Fruit fly (Drosophila melanogaster): Measurements from ENCODE around the gene BicD.

BicD gene

DNA sequence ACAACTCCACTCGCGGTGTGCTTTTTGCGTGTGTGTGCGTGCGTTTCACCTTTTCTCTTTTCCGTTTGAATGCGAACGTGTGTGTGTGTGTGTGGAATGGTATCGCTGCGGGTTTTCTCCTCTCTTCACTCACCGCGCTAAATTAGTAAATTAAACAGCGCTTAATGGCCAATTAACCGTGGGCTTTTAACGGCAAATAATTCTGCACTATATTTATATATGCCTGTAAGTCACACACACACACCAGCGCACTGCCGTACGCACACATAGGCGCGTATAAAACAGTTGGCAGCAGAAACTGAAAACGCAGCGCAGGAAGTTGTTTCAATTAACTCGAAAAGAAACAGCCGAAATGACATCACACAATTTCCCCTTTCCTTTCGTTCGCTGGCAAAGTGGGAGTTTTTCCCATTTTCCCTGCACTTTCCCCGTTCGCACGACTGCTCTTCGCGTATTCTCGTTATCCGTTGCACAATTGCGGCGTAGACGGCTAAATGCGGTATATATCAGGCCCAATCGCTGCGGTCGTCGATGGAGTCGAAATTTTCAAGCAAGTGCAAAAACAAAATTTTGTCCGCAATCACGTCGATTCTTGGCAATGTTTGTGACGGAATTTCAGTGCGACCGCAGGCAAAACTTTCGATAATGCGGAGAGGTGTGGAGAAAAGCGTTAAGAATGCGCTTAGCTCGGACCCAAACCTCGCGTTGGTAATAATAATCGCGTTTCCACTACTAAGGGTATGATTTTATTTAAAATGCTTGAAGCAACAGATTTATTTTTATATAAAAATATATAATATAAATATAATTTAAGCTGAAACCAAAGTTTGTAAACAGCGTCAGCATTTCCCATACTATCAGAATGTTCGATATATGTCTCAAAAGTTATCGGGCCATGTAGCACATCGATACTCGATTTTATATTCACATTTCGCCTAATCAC, at the start of gene BicD:
TSS of gene BicD (minus strand) at position 634 of the 943 bp plus-strand sequence.
- no peak for TF ChIP-seq Dll (optimal IDR thresholded peaks at IDR 0.05)
- no peak for TF ChIP-seq usp (GFP tag; optimal IDR thresholded peaks at IDR 0.05)
- TF ChIP-seq CG8478 (optimal IDR thresholded peaks at IDR 0.05): no peak
- TF ChIP-seq EcR (GFP tag; optimal IDR thresholded peaks at IDR 0.05): no peak
- TF ChIP-seq psq (optimal IDR thresholded peaks at IDR 0.05): no peak
- no peak for TF ChIP-seq pan (optimal IDR thresholded peaks at IDR 0.05)

DNA sequence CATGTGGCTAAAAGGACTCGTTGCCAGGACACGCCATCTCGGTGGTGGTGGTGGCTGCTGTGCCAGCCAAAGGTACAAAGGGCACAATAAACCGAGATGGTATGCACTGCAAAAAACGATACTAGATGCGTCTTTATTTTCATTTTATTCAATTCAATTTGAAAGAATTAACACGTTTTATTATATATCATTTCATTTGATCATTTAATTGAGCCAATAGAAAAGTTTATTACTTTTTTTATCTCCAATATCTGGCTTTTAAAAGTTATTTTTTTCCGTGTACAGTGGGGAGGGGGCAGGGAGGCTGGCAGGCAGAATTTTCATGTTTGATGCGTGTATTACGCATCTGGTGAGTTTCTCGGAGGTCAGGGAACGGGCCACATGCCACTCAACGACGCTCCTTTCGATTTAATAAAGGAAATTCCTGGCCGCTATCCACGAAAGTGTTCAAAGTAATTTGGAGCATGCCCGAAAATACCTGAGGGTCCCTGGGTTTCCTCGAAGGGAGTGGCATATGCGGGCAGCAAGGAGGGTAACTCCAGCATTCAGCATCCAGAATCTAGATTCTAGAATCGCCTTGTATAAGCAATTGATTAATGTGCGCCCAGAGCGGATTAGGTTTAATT, 41.2 kb upstream of the BicD start:
- TF ChIP-seq CG8478 (optimal IDR thresholded peaks at IDR 0.05): no peak
- no peak for TF ChIP-seq pan (optimal IDR thresholded peaks at IDR 0.05)
- no peak for TF ChIP-seq Dll (optimal IDR thresholded peaks at IDR 0.05)
- TF ChIP-seq psq (optimal IDR thresholded peaks at IDR 0.05): no peak
- TF ChIP-seq EcR (GFP tag; optimal IDR thresholded peaks at IDR 0.05): no peak
- TF ChIP-seq usp (GFP tag; optimal IDR thresholded peaks at IDR 0.05): no peak

DNA sequence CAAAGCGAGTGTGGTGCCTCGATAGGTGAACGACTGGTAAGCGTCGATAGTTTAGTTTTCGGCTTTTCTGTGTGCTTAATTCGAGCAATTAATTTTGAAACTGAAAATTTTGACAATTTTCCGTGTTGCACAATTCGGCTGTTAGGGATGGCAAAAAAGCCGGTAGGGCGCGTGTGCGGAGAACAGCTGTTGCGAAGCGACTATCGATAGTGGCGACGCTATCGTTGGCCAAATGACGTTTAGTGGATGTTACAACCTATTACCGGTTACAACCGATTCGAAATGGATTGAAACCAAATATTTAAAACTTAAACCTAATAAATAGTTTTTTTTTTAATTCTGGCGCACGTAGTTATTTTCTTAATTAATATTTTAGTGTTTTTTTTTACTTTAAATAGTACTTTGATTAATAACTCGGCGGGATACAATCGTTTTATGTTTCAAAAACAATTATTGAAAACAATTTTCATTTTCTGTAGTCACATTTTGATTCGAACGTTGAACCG, 28.0 kb upstream of the BicD start, which contains the start of the genes mEFTs and Dhc36C:
TSS of gene mEFTs (minus strand) at position 161 of the 506 bp plus-strand sequence.
TSS of gene Dhc36C (plus strand) at position 456 of the 506 bp plus-strand sequence.
- no peak for TF ChIP-seq EcR (GFP tag; optimal IDR thresholded peaks at IDR 0.05)
- TF ChIP-seq usp (GFP tag; optimal IDR thresholded peaks at IDR 0.05): no peak
- TF ChIP-seq Dll (optimal IDR thresholded peaks at IDR 0.05): no peak
- no peak for TF ChIP-seq CG8478 (optimal IDR thresholded peaks at IDR 0.05)
- TF ChIP-seq psq (optimal IDR thresholded peaks at IDR 0.05): no peak
- no peak for TF ChIP-seq pan (optimal IDR thresholded peaks at IDR 0.05)

DNA sequence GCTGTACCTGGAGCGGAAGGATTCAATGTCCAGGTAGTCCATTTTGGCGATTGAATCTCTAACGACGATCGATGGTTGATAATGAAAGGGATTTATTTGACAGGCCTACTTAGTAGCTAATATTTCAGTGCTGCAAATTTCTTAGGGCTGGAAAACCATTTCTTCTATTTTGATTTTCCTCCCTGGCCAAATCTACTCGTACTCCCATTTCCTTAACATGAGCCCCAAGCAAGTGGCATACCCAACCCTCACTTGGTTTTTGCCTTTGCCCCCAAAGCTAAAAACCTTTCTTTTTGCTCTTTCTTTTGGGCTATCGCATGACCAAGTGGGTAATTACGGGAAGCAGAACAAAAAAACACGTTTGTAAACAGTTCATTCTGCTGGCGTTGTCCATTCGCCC, 25.7 kb upstream of the BicD start, which contains the start of gene CG15142:
TSS of gene CG15142 (minus strand) at position 101 of the 400 bp plus-strand sequence.
- TF ChIP-seq psq (optimal IDR thresholded peaks at IDR 0.05) (no peak), CG8478 (optimal IDR thresholded peaks at IDR 0.05) (no peak), Dll (optimal IDR thresholded peaks at IDR 0.05) (no peak), pan (optimal IDR thresholded peaks at IDR 0.05) (no peak)

DNA sequence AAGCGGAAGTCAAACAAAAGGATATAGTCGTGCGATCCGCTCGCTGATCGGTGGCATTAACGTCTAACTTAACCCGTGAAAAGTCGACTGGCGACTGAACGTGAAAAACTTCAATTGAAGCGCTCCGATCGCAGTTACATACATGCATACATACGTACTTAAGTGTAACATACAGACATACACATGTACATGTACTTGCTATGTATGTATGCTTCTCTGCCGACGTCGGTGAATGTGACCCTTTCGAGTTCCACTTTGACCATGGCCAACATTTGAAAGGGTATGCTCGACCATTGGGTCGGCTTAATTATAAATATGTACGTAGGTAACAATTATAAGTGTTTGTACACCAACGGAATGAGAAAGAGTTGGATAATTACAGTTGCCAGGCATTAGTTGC, 24.1 kb upstream of the BicD start, which contains the start of gene qua:
TSS of gene qua (minus strand) at position 101 of the 400 bp plus-strand sequence.
- TF ChIP-seq psq (optimal IDR thresholded peaks at IDR 0.05) (no peak), pan (optimal IDR thresholded peaks at IDR 0.05) (peak; percentile 47)

DNA sequence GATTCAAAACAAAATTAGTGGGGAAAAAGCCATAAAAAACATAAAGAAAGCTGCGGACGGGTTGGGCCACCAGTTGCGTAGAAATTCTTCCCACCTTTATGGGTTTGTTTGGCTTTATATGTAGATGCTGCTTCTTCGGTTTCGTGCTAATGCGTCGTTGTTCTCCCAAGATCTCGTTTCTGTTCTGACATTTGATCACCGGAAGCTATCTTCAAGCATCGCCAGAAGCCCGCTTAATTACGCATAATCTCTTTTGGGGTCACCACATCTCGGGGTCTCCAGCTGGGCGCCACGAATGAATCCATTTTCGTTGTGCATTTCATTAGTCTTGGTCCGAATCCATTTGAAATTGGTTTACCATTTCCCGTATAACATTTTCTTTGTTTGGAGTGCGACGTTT, 22.7 kb upstream of the BicD start:
- no peak for TF ChIP-seq psq (optimal IDR thresholded peaks at IDR 0.05)
- TF ChIP-seq EcR (GFP tag; optimal IDR thresholded peaks at IDR 0.05): no peak
- no peak for TF ChIP-seq pan (optimal IDR thresholded peaks at IDR 0.05)
- no peak for TF ChIP-seq CG8478 (optimal IDR thresholded peaks at IDR 0.05)
- TF ChIP-seq usp (GFP tag; optimal IDR thresholded peaks at IDR 0.05): no peak
- TF ChIP-seq Dll (optimal IDR thresholded peaks at IDR 0.05): no peak

DNA sequence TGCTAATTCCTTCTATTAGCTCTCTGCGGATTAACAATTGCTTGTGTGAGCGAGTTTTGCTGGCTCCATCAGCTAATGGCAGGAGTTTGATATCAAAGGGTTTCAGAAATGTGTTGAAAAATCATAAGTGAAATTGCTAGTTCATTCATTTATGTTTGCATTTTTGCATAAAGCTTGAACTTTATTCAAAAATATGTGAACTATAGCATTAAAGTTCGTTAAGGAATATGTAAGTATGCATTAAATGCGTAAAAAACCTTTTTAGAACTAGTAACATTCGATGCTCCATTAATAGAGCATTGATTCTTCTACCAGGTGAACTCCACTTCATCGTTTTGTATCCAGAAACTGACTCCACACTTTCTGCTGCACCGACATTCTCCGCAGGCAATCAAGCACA, 19.7 kb upstream of the BicD start:
- TF ChIP-seq pan (optimal IDR thresholded peaks at IDR 0.05) (no peak), psq (optimal IDR thresholded peaks at IDR 0.05) (no peak), CG8478 (optimal IDR thresholded peaks at IDR 0.05) (no peak), Dll (optimal IDR thresholded peaks at IDR 0.05) (no peak), usp (GFP tag; optimal IDR thresholded peaks at IDR 0.05) (no peak), EcR (GFP tag; optimal IDR thresholded peaks at IDR 0.05) (no peak)

DNA sequence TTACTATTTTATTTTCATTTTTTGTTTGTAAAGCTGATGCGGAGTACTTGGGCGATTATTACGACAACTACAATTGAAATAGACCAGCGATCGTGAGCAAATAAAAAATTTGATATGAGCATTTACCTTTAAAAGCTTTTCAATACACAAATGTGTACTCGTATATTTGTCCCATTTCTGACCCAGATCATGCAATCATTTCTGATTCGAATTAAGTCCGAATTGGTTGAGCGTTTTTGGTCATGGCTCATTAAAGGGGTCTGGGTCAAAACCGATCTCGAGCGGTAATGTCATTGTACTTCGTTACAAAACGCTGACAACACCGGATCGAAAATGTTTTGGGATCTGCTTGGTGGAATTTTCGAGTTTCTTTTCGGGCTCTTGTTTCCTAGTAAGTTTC, 13.2 kb upstream of the BicD start, which contains the start of gene CG43220:
TSS of gene CG43220 (plus strand) at position 301 of the 400 bp plus-strand sequence.
- TF ChIP-seq psq (optimal IDR thresholded peaks at IDR 0.05) (no peak), CG8478 (optimal IDR thresholded peaks at IDR 0.05) (no peak), Dll (optimal IDR thresholded peaks at IDR 0.05) (no peak), pan (optimal IDR thresholded peaks at IDR 0.05) (no peak), usp (GFP tag; optimal IDR thresholded peaks at IDR 0.05) (no peak), EcR (GFP tag; optimal IDR thresholded peaks at IDR 0.05) (no peak)

DNA sequence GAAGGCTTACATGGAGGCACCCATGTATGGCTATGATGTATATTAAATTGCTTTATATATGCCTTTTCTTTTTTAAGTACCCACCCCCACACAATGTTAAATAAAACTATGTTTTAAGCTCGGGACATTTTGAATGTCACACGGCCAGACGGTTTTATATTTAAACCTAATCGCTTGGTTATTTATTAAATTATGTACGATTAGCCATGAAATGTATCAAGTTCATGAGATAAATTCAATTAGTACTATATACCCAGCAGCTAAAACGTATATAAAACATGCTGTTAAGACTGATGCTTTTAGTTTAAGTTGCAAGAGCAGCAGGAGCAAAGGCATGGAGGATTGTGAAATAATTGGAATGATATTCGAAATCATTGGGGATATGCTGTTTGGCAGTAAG, 12.4 kb upstream of the BicD start, which contains the start of the genes CG43221 and CG43645:
TSS of gene CG43221 (plus strand) at position 301 of the 400 bp plus-strand sequence.
TSS of gene CG43645 (plus strand) at position 301 of the 400 bp plus-strand sequence.
- no peak for TF ChIP-seq pan (optimal IDR thresholded peaks at IDR 0.05)
- TF ChIP-seq EcR (GFP tag; optimal IDR thresholded peaks at IDR 0.05): no peak
- no peak for TF ChIP-seq usp (GFP tag; optimal IDR thresholded peaks at IDR 0.05)
- TF ChIP-seq psq (optimal IDR thresholded peaks at IDR 0.05): no peak
- TF ChIP-seq CG8478 (optimal IDR thresholded peaks at IDR 0.05): no peak
- TF ChIP-seq Dll (optimal IDR thresholded peaks at IDR 0.05): no peak

DNA sequence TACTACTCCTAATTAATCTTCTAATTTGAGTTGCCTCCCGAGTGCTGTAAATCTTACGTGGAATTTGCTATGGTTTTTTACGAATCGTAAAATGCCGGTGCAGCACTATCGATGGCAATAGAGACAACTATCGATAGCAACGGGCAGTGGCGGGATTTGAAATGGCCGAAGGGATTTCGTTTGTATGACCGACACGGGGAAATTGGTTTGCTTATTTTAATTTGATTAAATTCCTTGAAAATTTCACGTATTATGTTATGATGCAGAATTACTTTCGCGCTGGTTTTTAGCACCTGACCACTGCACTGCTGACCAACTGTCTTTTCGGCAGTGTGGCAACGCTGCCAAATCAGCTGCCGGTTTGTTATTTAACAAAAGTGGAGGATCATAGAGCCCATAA, 11.2 kb upstream of the BicD start, which contains the start of the genes GCS2beta and CG5131:
TSS of gene GCS2beta (minus strand) at position 134 of the 400 bp plus-strand sequence.
TSS of gene CG5131 (plus strand) at position 328 of the 400 bp plus-strand sequence.
- TF ChIP-seq psq (optimal IDR thresholded peaks at IDR 0.05): no peak
- TF ChIP-seq Dll (optimal IDR thresholded peaks at IDR 0.05): no peak
- no peak for TF ChIP-seq usp (GFP tag; optimal IDR thresholded peaks at IDR 0.05)
- TF ChIP-seq EcR (GFP tag; optimal IDR thresholded peaks at IDR 0.05): no peak
- no peak for TF ChIP-seq CG8478 (optimal IDR thresholded peaks at IDR 0.05)
- TF ChIP-seq pan (optimal IDR thresholded peaks at IDR 0.05): no peak

DNA sequence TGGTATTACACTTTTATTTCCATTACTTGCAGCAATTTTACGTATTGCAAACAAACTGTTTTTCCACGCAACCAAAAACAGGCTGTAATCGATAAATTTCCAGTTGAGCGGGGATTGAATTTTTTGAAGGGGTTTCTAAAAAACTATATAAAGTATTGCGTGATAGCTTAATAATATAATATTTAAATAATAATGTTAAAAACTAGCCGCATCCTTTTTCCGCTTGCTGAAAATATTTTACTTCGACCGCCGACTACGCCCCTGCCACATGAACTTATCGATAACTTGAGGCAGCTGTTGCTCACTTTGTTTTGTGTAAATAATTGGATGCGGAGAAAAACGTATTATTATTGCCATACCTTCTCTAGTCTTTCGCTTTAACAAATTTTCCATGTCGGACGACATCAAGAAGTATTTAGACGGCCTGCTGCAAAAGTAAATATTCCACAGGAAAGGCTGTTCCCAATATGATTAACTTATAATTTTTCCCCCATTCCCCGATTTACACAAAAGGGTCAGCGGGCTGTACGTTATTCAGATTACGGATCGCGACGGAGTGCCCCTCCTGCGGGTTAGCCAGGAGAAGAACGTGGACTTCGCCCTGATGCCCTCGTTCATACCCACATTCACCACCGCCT, 8.0 kb upstream of the BicD start, which contains the start of the genes fws and Lamtor3:
TSS of gene fws (minus strand) at position 87 of the 638 bp plus-strand sequence.
TSS of gene Lamtor3 (plus strand) at position 289 of the 638 bp plus-strand sequence.
- TF ChIP-seq usp (GFP tag; optimal IDR thresholded peaks at IDR 0.05) (no peak), CG8478 (optimal IDR thresholded peaks at IDR 0.05) (no peak), pan (optimal IDR thresholded peaks at IDR 0.05) (no peak), EcR (GFP tag; optimal IDR thresholded peaks at IDR 0.05) (no peak)
